Fruit fly (Drosophila melanogaster): Measurements from ENCODE around the gene beta-PheRS.

dm6 chr3R:24279291-24279690 lies 26.8 kb upstream of the beta-PheRS start, which contains the start of gene shps:
- no peak for TF ChIP-seq Mio (GFP tag; optimal IDR thresholded peaks at IDR 0.05)
- TF ChIP-seq dl (GFP tag; optimal IDR thresholded peaks at IDR 0.05; ENCODE audit: insufficient read depth in 1 of 2, partially characterized antibody in 2 of 2): no peak
- TF ChIP-seq Dif (GFP tag; optimal IDR thresholded peaks at IDR 0.05; ENCODE audit: partially characterized antibody): no peak
- TF ChIP-seq Sp1 (GFP tag; optimal IDR thresholded peaks at IDR 0.05): no peak
- no peak for TF ChIP-seq fru (GFP tag; optimal IDR thresholded peaks at IDR 0.05)
- no peak for TF ChIP-seq Hr78 (GFP tag; optimal IDR thresholded peaks at IDR 0.05)
- TF ChIP-seq dmrt93B (GFP tag; optimal IDR thresholded peaks at IDR 0.05): no peak
- TF ChIP-seq CG32264 (GFP tag; optimal IDR thresholded peaks at IDR 0.05): no peak
- no peak for TF ChIP-seq rgr (GFP tag; optimal IDR thresholded peaks at IDR 0.05)
- no peak for TF ChIP-seq Rel (GFP tag; optimal IDR thresholded peaks at IDR 0.05)
- no peak for TF ChIP-seq Rel (tag; optimal IDR thresholded peaks at IDR 0.05)
